Worm (Caenorhabditis elegans) whole organism, L1 larva: ENCODE results near the gene srh-44.

Experiments used
- C16A3.4 ChIP-seq: fragments of 150-350 bp; optimal IDR thresholded peaks from 2 replicates; lab custom pipeline; 2014; ENCODE audit warnings: missing biosample characterization, missing genetic modification characterization
- F16B12.6 ChIP-seq: fragments of 150-350 bp; optimal IDR thresholded peaks from 2 replicates; lab custom pipeline; 2014; ENCODE audit warnings: missing biosample characterization, missing genetic modification characterization
- aha-1 ChIP-seq: fragments of 150-350 bp; optimal IDR thresholded peaks from 2 replicates; lab custom pipeline; 2014; ENCODE audit warnings: missing biosample characterization, missing genetic modification characterization
- alr-1 ChIP-seq: fragments of 200-800 bp; sonication (Bioruptor generic); optimal IDR thresholded peaks from 2 replicates; lab custom pipeline; 2018; ENCODE audit warnings: borderline replicate concordance, mild to moderate bottlenecking, missing genetic modification characterization, missing compliant biosample characterization
- aly-2 ChIP-seq: fragments of 150-350 bp; optimal IDR thresholded peaks from 2 replicates; lab custom pipeline; 2014; ENCODE audit warnings: missing biosample characterization, missing genetic modification characterization
- blmp-1 ChIP-seq: fragments of 150-350 bp; optimal IDR thresholded peaks from 2 replicates; lab custom pipeline; 2014; ENCODE audit warnings: missing biosample characterization, missing genetic modification characterization
- ceh-82 ChIP-seq, 3 experiments: fragments of 150-350 bp in 1 of 3; sonication (generic microtip) in 2 of 3; optimal IDR thresholded peaks; 2 replicates each; lab custom pipeline; 2014 to 2017; ENCODE audit warnings: missing biosample characterization in 3 of 3, missing genetic modification characterization in 3 of 3
- dpl-1 ChIP-seq, 3 experiments: fragments of 150-350 bp in 2 of 3; sonication (generic microtip) in 1 of 3; optimal IDR thresholded peaks; 2 replicates each; lab custom pipeline; 2014 to 2017; ENCODE audit warnings: missing biosample characterization in 3 of 3, missing genetic modification characterization in 3 of 3, missing genetic modification reagents in 3 of 3
- dsc-1 ChIP-seq: sonication (generic microtip); optimal IDR thresholded peaks from 2 replicates; lab custom pipeline; 2016; ENCODE audit warnings: mild to moderate bottlenecking, missing genetic modification characterization, missing compliant biosample characterization
- efl-1 ChIP-seq, 4 experiments: fragments of 150-350 bp; optimal IDR thresholded peaks in 3 of 4; peaks in 1 of 4; 1 replicate in 1 of 4; 2 replicates in 3 of 4; lab custom pipeline; 2014; ENCODE audit warnings: missing biosample characterization in 2 of 4, missing genetic modification characterization in 2 of 4, missing genetic modification reagents in 2 of 4
- elt-3 ChIP-seq, 6 experiments: fragments of 150-350 bp in 1 of 6; sonication (generic microtip); optimal IDR thresholded peaks; 2 replicates each; lab custom pipeline; 2017 to 2018; ENCODE audit warnings: missing biosample characterization in 6 of 6, missing genetic modification characterization in 6 of 6, inconsistent platforms in 1 of 6
- ets-5 ChIP-seq: fragments of 200-800 bp; sonication (Bioruptor generic); IDR thresholded peaks from 2 replicates; pipeline ENCODE4 v1.3.6; 2022; ENCODE audit warnings: missing genetic modification characterization, missing compliant biosample characterization
- fkh-10 ChIP-seq: sonication (generic microtip); optimal IDR thresholded peaks from 2 replicates; lab custom pipeline; 2017; ENCODE audit warnings: missing biosample characterization, missing genetic modification reagents, missing genetic modification characterization
- fkh-4 ChIP-seq: sonication (generic microtip); optimal IDR thresholded peaks from 2 replicates; lab custom pipeline; 2016; ENCODE audit warnings: missing compliant biosample characterization, missing genetic modification characterization, borderline replicate concordance
- hpl-2 ChIP-seq: fragments of 150-350 bp; optimal IDR thresholded peaks from 2 replicates; lab custom pipeline; 2014; ENCODE audit warnings: missing biosample characterization, missing genetic modification reagents, missing genetic modification characterization
- irx-1 ChIP-seq: sonication (generic microtip); optimal IDR thresholded peaks from 2 replicates; lab custom pipeline; 2016; ENCODE audit warnings: missing genetic modification characterization, missing compliant biosample characterization
- jun-1 ChIP-seq: fragments of 150-350 bp; optimal IDR thresholded peaks from 2 replicates; lab custom pipeline; 2014; ENCODE audit warnings: missing biosample characterization, missing genetic modification reagents, missing genetic modification characterization
- lin-14 ChIP-seq: fragments of 200-800 bp; sonication (Bioruptor generic); optimal IDR thresholded peaks from 2 replicates; lab custom pipeline; 2018; ENCODE audit warnings: mild to moderate bottlenecking, missing genetic modification characterization, moderate library complexity, missing compliant biosample characterization
- lin-35 ChIP-seq, 2 experiments: fragments of 150-350 bp; optimal IDR thresholded peaks; 2 replicates each; lab custom pipeline; 2014; ENCODE audit warnings: missing biosample characterization in 2 of 2, missing genetic modification characterization in 2 of 2, missing genetic modification reagents in 2 of 2
- lin-39 ChIP-seq: fragments of 150-350 bp; optimal IDR thresholded peaks from 2 replicates; lab custom pipeline; 2014; ENCODE audit warnings: missing biosample characterization, missing genetic modification reagents, missing genetic modification characterization
- lir-3 ChIP-seq: sonication (generic microtip); optimal IDR thresholded peaks from 2 replicates; lab custom pipeline; 2016; ENCODE audit warnings: mild to moderate bottlenecking, missing genetic modification characterization, moderate library complexity, missing compliant biosample characterization; ENCODE audit not compliant: poor library complexity
- lsy-2 ChIP-seq, 2 experiments: fragments of 150-350 bp; optimal IDR thresholded peaks; 2 replicates each; lab custom pipeline; 2014; ENCODE audit warnings: missing biosample characterization in 2 of 2, missing genetic modification characterization in 2 of 2
- mab-9 ChIP-seq: fragments of 200-800 bp; sonication (Bioruptor generic); IDR thresholded peaks from 2 replicates; pipeline ENCODE4 v1.3.6; 2022; ENCODE audit warnings: missing genetic modification reagents, missing genetic modification characterization, missing compliant biosample characterization
- nhr-11 ChIP-seq: fragments of 150-350 bp; optimal IDR thresholded peaks from 2 replicates; lab custom pipeline; 2014; ENCODE audit warnings: missing biosample characterization, missing genetic modification characterization
- nhr-12 ChIP-seq: sonication (generic microtip); optimal IDR thresholded peaks from 2 replicates; lab custom pipeline; 2017; ENCODE audit warnings: missing biosample characterization, missing genetic modification characterization
- nhr-19 ChIP-seq: fragments of 200-800 bp; sonication (Bioruptor generic); conservative IDR thresholded peaks from 2 replicates; pipeline ENCODE4 v1.3.6; 2022; ENCODE audit warnings: missing genetic modification characterization, missing compliant biosample characterization
- nhr-237 ChIP-seq: fragments of 150-350 bp; optimal IDR thresholded peaks from 2 replicates; lab custom pipeline; 2014; ENCODE audit warnings: missing biosample characterization, missing genetic modification characterization
- nhr-47 ChIP-seq: sonication (generic microtip); optimal IDR thresholded peaks from 2 replicates; lab custom pipeline; 2016; ENCODE audit warnings: mild to moderate bottlenecking, missing genetic modification characterization, moderate library complexity, missing compliant biosample characterization
- nhr-71 ChIP-seq: sonication (generic microtip); optimal IDR thresholded peaks from 2 replicates; lab custom pipeline; 2016; ENCODE audit warnings: mild to moderate bottlenecking, missing genetic modification characterization, moderate library complexity, missing compliant biosample characterization
- nhr-76 ChIP-seq: sonication (generic microtip); optimal IDR thresholded peaks from 2 replicates; lab custom pipeline; 2017; ENCODE audit warnings: missing biosample characterization, missing genetic modification characterization
- nhr-84 ChIP-seq: sonication (generic microtip); optimal IDR thresholded peaks from 2 replicates; lab custom pipeline; 2017; ENCODE audit warnings: missing biosample characterization, missing genetic modification characterization
- nhr-90 ChIP-seq: sonication (generic microtip); optimal IDR thresholded peaks from 2 replicates; lab custom pipeline; 2016; ENCODE audit warnings: mild to moderate bottlenecking, missing genetic modification characterization, missing compliant biosample characterization; ENCODE audit not compliant: poor library complexity
- pqm-1 ChIP-seq: sonication (generic microtip); optimal IDR thresholded peaks from 3 replicates; lab custom pipeline; 2017; ENCODE audit warnings: missing biosample characterization, missing genetic modification characterization
- rnt-1 ChIP-seq: sonication (generic microtip); optimal IDR thresholded peaks from 2 replicates; lab custom pipeline; 2016; ENCODE audit warnings: mild to moderate bottlenecking, missing genetic modification characterization, moderate library complexity, missing compliant biosample characterization
- skn-1 ChIP-seq: fragments of 150-350 bp; optimal IDR thresholded peaks from 2 replicates; lab custom pipeline; 2014; ENCODE audit warnings: missing biosample characterization, missing genetic modification characterization
- snu-23 ChIP-seq: sonication (generic microtip); optimal IDR thresholded peaks from 2 replicates; lab custom pipeline; 2016; ENCODE audit warnings: missing genetic modification characterization, missing compliant biosample characterization
- swsn-7 ChIP-seq: sonication (generic microtip); optimal IDR thresholded peaks from 2 replicates; lab custom pipeline; 2016; ENCODE audit warnings: missing genetic modification characterization, missing compliant biosample characterization
- tlp-1 ChIP-seq: fragments of 150-350 bp; optimal IDR thresholded peaks from 2 replicates; lab custom pipeline; 2014; ENCODE audit warnings: missing biosample characterization, missing genetic modification characterization
- unc-130 ChIP-seq: fragments of 150-350 bp; optimal IDR thresholded peaks from 2 replicates; lab custom pipeline; 2017; ENCODE audit warnings: missing biosample characterization, missing genetic modification characterization, inconsistent platforms
- ztf-11 ChIP-seq, 2 experiments: sonication (generic microtip); optimal IDR thresholded peaks; 2 replicates each; lab custom pipeline; 2016 to 2017; ENCODE audit warnings: missing genetic modification characterization in 2 of 2, missing biosample characterization in 1 of 2, missing compliant biosample characterization in 1 of 2
- ztf-4 ChIP-seq: fragments of 150-350 bp; optimal IDR thresholded peaks from 2 replicates; lab custom pipeline; 2014; ENCODE audit warnings: missing biosample characterization, missing genetic modification characterization

Gene srh-44

DNA sequence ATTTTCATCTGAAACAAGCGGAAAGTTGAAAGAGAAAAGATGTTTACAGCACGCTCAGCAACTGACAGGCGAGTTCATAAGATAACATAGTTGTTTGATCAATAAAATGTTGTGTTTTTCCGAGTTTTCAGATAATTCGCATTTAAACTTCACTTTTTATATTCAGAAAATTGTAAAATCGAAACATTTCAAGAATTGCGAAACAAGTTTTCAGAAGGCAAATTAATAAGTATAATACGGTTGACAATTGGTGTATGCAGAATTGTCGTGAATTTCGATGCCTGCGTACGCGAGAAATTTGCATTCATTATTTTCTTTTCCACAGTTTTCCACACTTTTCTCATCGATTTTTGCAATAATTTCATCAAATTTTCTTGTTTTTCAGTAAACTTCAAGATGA lies 19.6 kb upstream of the srh-44 start, which contains the start of the genes ooc-3 and B0334.4 (continued):
- TF ChIP-seq ztf-4, result no peak
- TF ChIP-seq nhr-71 (tag; lab: Kevin White, UChicago), result peak; percentile 27
- TF ChIP-seq lin-39, result no peak
- TF ChIP-seq dpl-1 (GFP tag; optimal IDR thresholded peaks at IDR 0.05; lab: Kevin White, UChicago), result peak; percentile 14 to 67 (median 34)
- no peak for TF ChIP-seq unc-130
- no peak for TF ChIP-seq nhr-90
- no peak for TF ChIP-seq pqm-1 (tag; lab: Kevin White, UChicago)
- peak; percentile 32 for TF ChIP-seq nhr-47 (tag; lab: Kevin White, UChicago)
- no peak for TF ChIP-seq fkh-10
- TF ChIP-seq skn-1 (tag; lab: Kevin White, UChicago), result peak; percentile 47
- peak; percentile 80 to 97 for TF ChIP-seq lsy-2 (tag; optimal IDR thresholded peaks at IDR 0.05; lab: Kevin White, UChicago)
- no peak for TF ChIP-seq alr-1
- peak; percentile 45 for TF ChIP-seq snu-23 (GFP tag; lab: Kevin White, UChicago)
- peak; percentile 81 for TF ChIP-seq F16B12.6 (tag; lab: Kevin White, UChicago)
- TF ChIP-seq dsc-1 (tag; lab: Kevin White, UChicago), result no peak
- TF ChIP-seq jun-1, result no peak
- no peak for TF ChIP-seq tlp-1 (tag; lab: Kevin White, UChicago)
- no peak for TF ChIP-seq nhr-84
- no peak for TF ChIP-seq hpl-2 (GFP tag; lab: Kevin White, UChicago)
- no peak for TF ChIP-seq swsn-7 (tag; lab: Kevin White, UChicago)
- TF ChIP-seq nhr-12 (tag; lab: Kevin White, UChicago), result no peak
- peak; percentile 44 to 60 for TF ChIP-seq lin-35 (GFP tag; optimal IDR thresholded peaks at IDR 0.05; lab: Kevin White, UChicago)
- TF ChIP-seq nhr-237, result no peak
- TF ChIP-seq aha-1 (tag; lab: Kevin White, UChicago), result no peak
- TF ChIP-seq mab-9 (GFP tag; lab: Robert Waterston, UW), result no peak
- no peak for TF ChIP-seq nhr-11
- TF ChIP-seq aly-2 (tag; lab: Kevin White, UChicago), result peak; percentile 16
- no peak for TF ChIP-seq irx-1 (tag; lab: Kevin White, UChicago)
- TF ChIP-seq ceh-82 (tag; optimal IDR thresholded peaks at IDR 0.05; lab: Kevin White, UChicago), result peak in 2 of 3 experiments; percentile 18 to 48
- TF ChIP-seq elt-3 (tag; optimal IDR thresholded peaks at IDR 0.05; lab: Kevin White, UChicago), result no peak
- TF ChIP-seq ets-5 (GFP tag; lab: Robert Waterston, UW), result no peak
- TF ChIP-seq fkh-4, result no peak
- TF ChIP-seq blmp-1, result peak; percentile 6
- TF ChIP-seq ztf-11 (tag; optimal IDR thresholded peaks at IDR 0.05; lab: Kevin White, UChicago), result no peak
- TF ChIP-seq lin-14 (GFP tag; lab: Kevin White, UChicago), result peak; percentile 22
- no peak for TF ChIP-seq nhr-76
- TF ChIP-seq C16A3.4 (tag; lab: Kevin White, UChicago), result peak; percentile 16

DNA sequence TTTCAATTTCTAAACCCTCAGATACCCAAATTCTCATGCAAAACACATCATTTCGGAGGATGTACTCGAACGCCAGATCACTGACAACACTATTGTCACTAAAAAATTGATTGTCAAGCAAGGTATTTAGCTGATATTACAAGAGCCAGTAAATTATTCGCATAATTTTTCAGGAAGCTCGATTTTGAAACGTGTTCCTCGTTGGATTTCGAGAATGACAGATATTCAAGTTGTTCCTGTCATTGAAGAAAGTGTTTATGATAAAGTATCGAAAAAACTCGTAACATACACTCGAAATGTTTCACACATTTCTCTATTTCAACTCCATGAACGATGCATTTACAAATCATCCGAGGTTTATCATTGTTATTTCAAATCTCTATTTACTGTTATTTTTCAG lies 19.1 kb upstream of the srh-44 start:
- TF ChIP-seq efl-1 (optimal IDR thresholded peaks at IDR 0.05; lab: Kevin White, UChicago), result no peak
- TF ChIP-seq efl-1 (GFP tag; optimal IDR thresholded peaks at IDR 0.05 in 1 of 2; lab: Kevin White, UChicago), result peak in 1 of 2 experiments; percentile 93
- TF ChIP-seq nhr-47 (tag; lab: Kevin White, UChicago), result no peak
- TF ChIP-seq, all 84 proteins: peak for 1

DNA sequence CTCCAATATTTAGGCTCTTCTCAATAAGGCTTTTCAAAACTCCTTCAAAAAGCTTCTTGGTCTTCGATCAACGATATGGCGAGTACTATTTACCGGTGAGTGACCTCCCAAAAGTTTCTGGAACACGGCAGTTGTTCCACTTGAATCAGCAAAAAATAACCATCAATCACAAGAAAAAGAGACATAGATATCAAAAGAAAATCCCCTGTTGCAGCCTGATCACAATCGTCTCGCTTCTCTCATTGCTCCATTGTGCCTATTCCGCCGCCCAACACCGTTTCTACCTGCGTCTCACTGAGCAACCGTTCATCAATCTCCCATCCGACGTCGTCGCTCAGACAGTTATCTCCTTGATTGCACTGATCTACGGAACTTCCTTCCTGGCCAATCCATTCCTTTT lies 18.1 kb upstream of the srh-44 start, which contains the start of gene emc-5:
TSS of gene emc-5 (plus strand) at position 14 of the 400 bp plus-strand sequence.
- TF ChIP-seq rnt-1 (tag; lab: Kevin White, UChicago) (peak; percentile 75), nhr-19 (GFP tag; lab: Robert Waterston, UW) (peak; percentile 31), lsy-2 (tag; optimal IDR thresholded peaks at IDR 0.05; lab: Kevin White, UChicago) (peak in 1 of 2 experiments; percentile 42), efl-1 (optimal IDR thresholded peaks at IDR 0.05; lab: Kevin White, UChicago) (peak; percentile 3 to 15), efl-1 (GFP tag; optimal IDR thresholded peaks at IDR 0.05 in 1 of 2; lab: Kevin White, UChicago) (no peak), nhr-71 (tag; lab: Kevin White, UChicago) (peak; percentile 47), nhr-76 (no peak), lir-3 (tag; lab: Kevin White, UChicago) (peak; percentile 14), lin-39 (peak; percentile 73), lin-14 (GFP tag; lab: Kevin White, UChicago) (peak; percentile 45), fkh-4 (no peak)
